Fruit fly (Drosophila melanogaster): ENCODE results near the gene CG11843.
A peak's percentile ranks its signal among the peaks of the same experiment; 100 is the strongest.

The CG11843 gene

DNA sequence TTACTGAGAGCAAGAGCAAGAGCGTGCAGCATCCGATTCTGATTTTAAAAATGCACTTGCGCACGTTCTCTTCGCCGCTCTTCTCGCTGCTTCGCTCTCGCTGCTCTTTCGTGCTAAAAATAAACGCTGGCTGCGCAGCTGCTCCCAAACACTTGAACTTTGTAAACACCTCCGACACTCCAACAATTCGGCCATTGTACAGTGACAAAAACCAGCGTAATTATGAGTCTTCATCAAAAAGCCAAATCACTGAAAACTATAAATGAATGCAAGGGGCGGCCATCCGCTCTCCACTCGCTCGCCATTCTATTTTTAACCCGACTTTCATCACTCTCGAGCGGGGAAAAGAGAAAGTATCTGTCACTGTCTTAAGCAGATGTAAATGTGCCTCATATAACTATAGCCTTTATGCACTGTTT lies 10.5 kb downstream of the CG11843 start (continued):
- TF ChIP-seq spab (GFP tag; optimal IDR thresholded peaks at IDR 0.05), result peak; percentile 12
- TF ChIP-seq ss (GFP tag; optimal IDR thresholded peaks at IDR 0.05), result peak in 1 of 2 experiments; percentile 34
- TF ChIP-seq CG6792 (GFP tag; optimal IDR thresholded peaks at IDR 0.05), result peak; percentile 35
- TF ChIP-seq pdm3 (GFP tag; optimal IDR thresholded peaks at IDR 0.05), result peak; percentile 15
- TF ChIP-seq CG10631 (GFP tag; optimal IDR thresholded peaks at IDR 0.05), result peak; percentile 18
- TF ChIP-seq Lpt (GFP tag; optimal IDR thresholded peaks at IDR 0.05), result peak; percentile 35
- peak; percentile 22 for TF ChIP-seq acj6 (GFP tag; optimal IDR thresholded peaks at IDR 0.05)
- no peak for TF ChIP-seq CG7368 (GFP tag; optimal IDR thresholded peaks at IDR 0.05)
- TF ChIP-seq CG3032 (tag; optimal IDR thresholded peaks at IDR 0.05), result peak; percentile 8
- peak in 1 of 2 experiments; percentile 35 for TF ChIP-seq salr (GFP tag; optimal IDR thresholded peaks at IDR 0.05)
- peak; percentile 45 for TF ChIP-seq Sox102F (GFP tag; optimal IDR thresholded peaks at IDR 0.05)
- no peak for TF ChIP-seq Hr38 (GFP tag; optimal IDR thresholded peaks at IDR 0.05)
- TF ChIP-seq Blimp-1 (GFP tag; optimal IDR thresholded peaks at IDR 0.05), result peak; percentile 60
- no peak for TF ChIP-seq CG16779 (tag; optimal IDR thresholded peaks at IDR 0.05)
- TF ChIP-seq achi (GFP tag; optimal IDR thresholded peaks at IDR 0.05), result peak; percentile 40
- TF ChIP-seq CG31627 (GFP tag; optimal IDR thresholded peaks at IDR 0.05), result peak; percentile 24
- TF ChIP-seq CG11762 (GFP tag; optimal IDR thresholded peaks at IDR 0.05; ENCODE audit: insufficient read depth), result peak; percentile 33
- TF ChIP-seq vri (GFP tag; optimal IDR thresholded peaks at IDR 0.05), result peak; percentile 44
- no peak for TF ChIP-seq CG11294 (GFP tag; IDR thresholded peaks at IDR 0.05)
- TF ChIP-seq CG34406 (GFP tag; optimal IDR thresholded peaks at IDR 0.05), result peak; percentile 26
- no peak for TF ChIP-seq fd59A (GFP tag; optimal IDR thresholded peaks at IDR 0.05)
- no peak for TF ChIP-seq Eip93F (GFP tag; optimal IDR thresholded peaks at IDR 0.05)
- no peak for TF ChIP-seq Smox (GFP tag; optimal IDR thresholded peaks at IDR 0.05)
- peak; percentile 54 for TF ChIP-seq Eip75B (GFP tag; optimal IDR thresholded peaks at IDR 0.05)
- peak; percentile 94 for TF ChIP-seq svp (GFP tag)
- no peak for TF ChIP-seq CG15336 (GFP tag; IDR thresholded peaks at IDR 0.05)

- TF ChIP-seq CG6792 (GFP tag; optimal IDR thresholded peaks at IDR 0.05) (no peak), CG8319 (GFP tag; optimal IDR thresholded peaks at IDR 0.05) (no peak), svp (GFP tag) (no peak), CG6163 (GFP tag; IDR thresholded peaks at IDR 0.05) (no peak), CG34406 (GFP tag; optimal IDR thresholded peaks at IDR 0.05) (no peak), fkh (GFP tag; optimal IDR thresholded peaks at IDR 0.05) (peak; percentile 83)
These were observed 12.1 kb downstream of the CG11843 start for dm6 chr3R:29066285-29066684.

DNA sequence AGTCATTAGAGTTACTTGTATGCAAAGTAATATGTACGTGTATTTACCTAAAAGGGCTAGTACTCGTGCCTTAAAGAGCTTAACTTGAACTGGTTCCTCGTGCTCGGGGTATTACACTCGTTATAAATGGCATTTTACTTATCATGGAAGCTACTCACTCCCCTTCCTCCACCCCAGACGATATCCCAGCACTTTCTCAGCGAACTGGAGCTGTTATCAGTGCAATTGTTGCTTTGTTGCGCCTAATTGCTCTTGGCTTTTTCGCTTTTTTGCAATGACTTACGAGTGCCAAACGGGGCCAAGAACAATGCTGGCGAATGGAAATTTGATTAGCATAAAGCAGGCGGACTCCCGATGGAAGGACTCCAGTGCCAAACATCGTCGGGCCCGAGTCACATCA lies 12.9 kb downstream of the CG11843 start:
- TF ChIP-seq CG8632 (GFP tag; optimal IDR thresholded peaks at IDR 0.05), result no peak
- no peak for TF ChIP-seq CG34406 (GFP tag; optimal IDR thresholded peaks at IDR 0.05)
- no peak for TF ChIP-seq CG4318 (GFP tag; optimal IDR thresholded peaks at IDR 0.05)
- TF ChIP-seq CG1621 (tag; optimal IDR thresholded peaks at IDR 0.05), result no peak
- peak; percentile 21 for TF ChIP-seq Eip78C (GFP tag)
- TF ChIP-seq fd85E (GFP tag; optimal IDR thresholded peaks at IDR 0.05), result no peak
- peak; percentile 47 for TF ChIP-seq Eip93F (GFP tag; optimal IDR thresholded peaks at IDR 0.05)
- TF ChIP-seq lz (GFP tag; optimal IDR thresholded peaks at IDR 0.05), result no peak
- no peak for TF ChIP-seq CG11762 (GFP tag; optimal IDR thresholded peaks at IDR 0.05; ENCODE audit: insufficient read depth)
- no peak for TF ChIP-seq Sox15 (GFP tag; optimal IDR thresholded peaks at IDR 0.05)
- TF ChIP-seq CG9139 (GFP tag; optimal IDR thresholded peaks at IDR 0.05), result no peak
- TF ChIP-seq salr (GFP tag; optimal IDR thresholded peaks at IDR 0.05), result no peak
- no peak for TF ChIP-seq Ets96B (tag; optimal IDR thresholded peaks at IDR 0.05)
- no peak for TF ChIP-seq Blimp-1 (GFP tag; optimal IDR thresholded peaks at IDR 0.05)
- no peak for TF ChIP-seq Smox (GFP tag; optimal IDR thresholded peaks at IDR 0.05)
- TF ChIP-seq dac (GFP tag; optimal IDR thresholded peaks at IDR 0.05), result no peak
- TF ChIP-seq svp (GFP tag), result peak; percentile 59
- no peak for TF ChIP-seq CG6854 (GFP tag; optimal IDR thresholded peaks at IDR 0.05)
- no peak for TF ChIP-seq fd59A (GFP tag; optimal IDR thresholded peaks at IDR 0.05)
- no peak for TF ChIP-seq dsx (GFP tag; optimal IDR thresholded peaks at IDR 0.05; ENCODE audit: poor library complexity, severe bottlenecking)
- TF ChIP-seq CG7368 (GFP tag; optimal IDR thresholded peaks at IDR 0.05), result no peak
- no peak for TF ChIP-seq fkh (GFP tag; optimal IDR thresholded peaks at IDR 0.05)
- TF ChIP-seq net (GFP tag; optimal IDR thresholded peaks at IDR 0.05), result no peak
- TF ChIP-seq vri (GFP tag; optimal IDR thresholded peaks at IDR 0.05), result peak; percentile 81
- no peak for TF ChIP-seq CG3919 (GFP tag; optimal IDR thresholded peaks at IDR 0.05)
- TF ChIP-seq Hr4 (GFP tag; optimal IDR thresholded peaks at IDR 0.05), result no peak
- no peak for TF ChIP-seq Sox102F (GFP tag; optimal IDR thresholded peaks at IDR 0.05)
- peak; percentile 8 for TF ChIP-seq Sox14 (GFP tag; optimal IDR thresholded peaks at IDR 0.05)
- no peak for TF ChIP-seq CG10631 (GFP tag; optimal IDR thresholded peaks at IDR 0.05)
- no peak for TF ChIP-seq CG15336 (GFP tag; IDR thresholded peaks at IDR 0.05)
- TF ChIP-seq Lpt (GFP tag; optimal IDR thresholded peaks at IDR 0.05), result no peak
- TF ChIP-seq Ets21C (GFP tag; optimal IDR thresholded peaks at IDR 0.05), result no peak
